Fruit fly (Drosophila melanogaster) Kc167 (cell line): ENCODE results near the gene svr.

Experiments used
- h ChIP-seq: fragments of >200 bp; optimal IDR thresholded peaks from 3 replicates; lab custom pipeline; 2018; ENCODE audit warnings: missing external identifiers
- psq ChIP-seq: fragments of >200 bp; optimal IDR thresholded peaks from 2 replicates; lab custom pipeline; 2017; ENCODE audit warnings: missing external identifiers
- ttk ChIP-seq: sonication (Bioruptor generic); optimal IDR thresholded peaks from 2 replicates; lab custom pipeline; 2017; ENCODE audit warnings: missing external identifiers

DNA sequence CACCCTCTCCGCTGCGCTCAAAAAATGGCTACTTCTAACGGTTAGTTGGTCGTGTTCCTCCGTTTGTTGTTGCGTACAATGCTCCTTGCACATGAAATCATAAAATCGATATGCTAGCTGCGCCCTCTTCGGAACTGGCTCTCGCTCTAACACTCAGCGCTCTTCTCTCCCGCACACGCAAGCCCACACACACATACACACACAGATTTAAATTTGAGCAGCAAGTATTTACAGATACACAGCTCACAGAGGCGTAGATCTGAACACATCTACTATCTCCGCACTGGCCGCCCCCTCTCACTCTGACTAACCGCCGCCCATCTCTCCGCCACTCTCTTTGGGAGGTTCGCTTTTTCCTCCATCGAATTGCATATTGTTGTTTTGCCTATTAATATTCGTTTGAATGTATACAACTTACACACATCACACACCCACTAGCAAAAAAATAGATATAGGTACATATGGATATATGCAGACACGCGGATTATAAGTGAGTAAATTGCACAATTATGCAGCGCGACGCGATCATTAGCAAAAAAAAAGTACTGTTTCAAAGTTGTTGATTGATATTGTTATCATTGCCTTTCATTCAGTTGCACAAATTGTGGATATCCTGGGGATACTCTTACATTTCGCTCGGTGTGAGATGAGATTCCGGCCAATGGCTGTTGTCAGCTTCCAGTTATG is 26.3 kb downstream of the svr start:
- TF ChIP-seq psq (lab: Kevin White, UChicago) (no peak), h (lab: Kevin White, UChicago) (no peak), ttk (no peak)
